Worm (Caenorhabditis elegans) whole organism, L1 larva: ENCODE measurements around the gene F08G2.5.

Experiments
- C16A3.4 ChIP-seq: fragments of 150-350 bp; optimal IDR thresholded peaks from 2 replicates; lab custom pipeline; 2014; ENCODE audit warnings: missing biosample characterization, missing genetic modification characterization
- C34B4.2 ChIP-seq: sonication (generic microtip); optimal IDR thresholded peaks from 2 replicates; lab custom pipeline; 2017; ENCODE audit warnings: mild to moderate bottlenecking, missing genetic modification characterization, missing compliant biosample characterization
- F16B12.6 ChIP-seq: fragments of 150-350 bp; optimal IDR thresholded peaks from 2 replicates; lab custom pipeline; 2014; ENCODE audit warnings: missing biosample characterization, missing genetic modification characterization
- Y116A8C.19 ChIP-seq: sonication (generic microtip); optimal IDR thresholded peaks from 2 replicates; lab custom pipeline; 2016; ENCODE audit warnings: missing compliant biosample characterization, missing genetic modification characterization, borderline replicate concordance
- aha-1 ChIP-seq: fragments of 150-350 bp; optimal IDR thresholded peaks from 2 replicates; lab custom pipeline; 2014; ENCODE audit warnings: missing biosample characterization, missing genetic modification characterization
- ama-1 ChIP-seq: fragments of 150-350 bp; optimal IDR thresholded peaks from 2 replicates; lab custom pipeline; 2014
- blmp-1 ChIP-seq: fragments of 150-350 bp; optimal IDR thresholded peaks from 2 replicates; lab custom pipeline; 2014; ENCODE audit warnings: missing biosample characterization, missing genetic modification characterization
- ceh-8 ChIP-seq: fragments of 200-800 bp; sonication (Bioruptor generic); optimal IDR thresholded peaks from 2 replicates; lab custom pipeline; 2018; ENCODE audit warnings: mild to moderate bottlenecking, missing genetic modification characterization, moderate library complexity, missing compliant biosample characterization
- ces-1 ChIP-seq: fragments of 150-350 bp; optimal IDR thresholded peaks from 2 replicates; lab custom pipeline; 2014; ENCODE audit warnings: missing biosample characterization, missing genetic modification reagents, missing genetic modification characterization
- efl-1 ChIP-seq, 4 experiments: fragments of 150-350 bp; optimal IDR thresholded peaks in 3 of 4; peaks in 1 of 4; 1 replicate in 1 of 4; 2 replicates in 3 of 4; lab custom pipeline; 2014; ENCODE audit warnings: missing biosample characterization in 2 of 4, missing genetic modification characterization in 2 of 4, missing genetic modification reagents in 2 of 4
- elt-2 ChIP-seq: sonication (generic microtip); optimal IDR thresholded peaks from 2 replicates; lab custom pipeline; 2016; ENCODE audit warnings: missing genetic modification characterization, mild to moderate bottlenecking, inconsistent platforms, missing compliant biosample characterization, missing genetic modification reagents
- elt-3 ChIP-seq, 6 experiments: fragments of 150-350 bp in 1 of 6; sonication (generic microtip); optimal IDR thresholded peaks; 2 replicates each; lab custom pipeline; 2017 to 2018; ENCODE audit warnings: missing biosample characterization in 6 of 6, missing genetic modification characterization in 6 of 6, inconsistent platforms in 1 of 6
- ets-5 ChIP-seq: fragments of 200-800 bp; sonication (Bioruptor generic); IDR thresholded peaks from 2 replicates; pipeline ENCODE4 v1.3.6; 2022; ENCODE audit warnings: missing genetic modification characterization, missing compliant biosample characterization
- fkh-8 ChIP-seq: sonication (generic microtip); optimal IDR thresholded peaks from 2 replicates; lab custom pipeline; 2016; ENCODE audit warnings: mild to moderate bottlenecking, missing genetic modification characterization, missing compliant biosample characterization
- hlh-17 ChIP-seq: fragments of 200-800 bp; sonication (Bioruptor generic); optimal IDR thresholded peaks from 2 replicates; lab custom pipeline; 2018; ENCODE audit warnings: missing genetic modification characterization, mild to moderate bottlenecking, missing compliant biosample characterization, moderate library complexity, borderline replicate concordance
- jun-1 ChIP-seq: fragments of 150-350 bp; optimal IDR thresholded peaks from 2 replicates; lab custom pipeline; 2014; ENCODE audit warnings: missing biosample characterization, missing genetic modification reagents, missing genetic modification characterization
- lin-13 ChIP-seq: fragments of 150-350 bp; optimal IDR thresholded peaks from 2 replicates; lab custom pipeline; 2014; ENCODE audit warnings: missing biosample characterization, missing genetic modification reagents, missing genetic modification characterization
- lin-15B ChIP-seq: fragments of 150-350 bp; sonication (generic microtip); optimal IDR thresholded peaks from 3 replicates; lab custom pipeline; 2014; ENCODE audit warnings: missing biosample characterization, missing genetic modification characterization
- lsy-2 ChIP-seq, 2 experiments: fragments of 150-350 bp; optimal IDR thresholded peaks; 2 replicates each; lab custom pipeline; 2014; ENCODE audit warnings: missing biosample characterization in 2 of 2, missing genetic modification characterization in 2 of 2
- mab-9 ChIP-seq: fragments of 200-800 bp; sonication (Bioruptor generic); IDR thresholded peaks from 2 replicates; pipeline ENCODE4 v1.3.6; 2022; ENCODE audit warnings: missing genetic modification reagents, missing genetic modification characterization, missing compliant biosample characterization
- mdl-1 ChIP-seq, 2 experiments: fragments of 150-350 bp; optimal IDR thresholded peaks; 2 replicates each; lab custom pipeline; 2014 to 2017; ENCODE audit warnings: missing biosample characterization in 2 of 2, missing genetic modification characterization in 2 of 2, inconsistent platforms in 1 of 2
- mep-1 ChIP-seq: fragments of 150-350 bp; optimal IDR thresholded peaks from 2 replicates; lab custom pipeline; 2014; ENCODE audit warnings: missing biosample characterization, missing genetic modification characterization
- nhr-12 ChIP-seq: sonication (generic microtip); optimal IDR thresholded peaks from 2 replicates; lab custom pipeline; 2017; ENCODE audit warnings: missing biosample characterization, missing genetic modification characterization
- nhr-237 ChIP-seq: fragments of 150-350 bp; optimal IDR thresholded peaks from 2 replicates; lab custom pipeline; 2014; ENCODE audit warnings: missing biosample characterization, missing genetic modification characterization
- nhr-84 ChIP-seq: sonication (generic microtip); optimal IDR thresholded peaks from 2 replicates; lab custom pipeline; 2017; ENCODE audit warnings: missing biosample characterization, missing genetic modification characterization
- rnt-1 ChIP-seq: sonication (generic microtip); optimal IDR thresholded peaks from 2 replicates; lab custom pipeline; 2016; ENCODE audit warnings: mild to moderate bottlenecking, missing genetic modification characterization, moderate library complexity, missing compliant biosample characterization
- skn-1 ChIP-seq: fragments of 150-350 bp; optimal IDR thresholded peaks from 2 replicates; lab custom pipeline; 2014; ENCODE audit warnings: missing biosample characterization, missing genetic modification characterization
- snu-23 ChIP-seq: sonication (generic microtip); optimal IDR thresholded peaks from 2 replicates; lab custom pipeline; 2016; ENCODE audit warnings: missing genetic modification characterization, missing compliant biosample characterization
- sox-4 ChIP-seq: sonication (generic microtip); optimal IDR thresholded peaks from 2 replicates; lab custom pipeline; 2016; ENCODE audit warnings: missing genetic modification characterization, missing compliant biosample characterization
- sptf-1 ChIP-seq: fragments of 150-350 bp; optimal IDR thresholded peaks from 2 replicates; lab custom pipeline; 2014; ENCODE audit warnings: missing biosample characterization, missing genetic modification characterization
- tbx-2 ChIP-seq: sonication (generic microtip); optimal IDR thresholded peaks from 2 replicates; lab custom pipeline; 2016; ENCODE audit warnings: missing genetic modification characterization, missing compliant biosample characterization
- vab-15 ChIP-seq: sonication (generic microtip); optimal IDR thresholded peaks from 2 replicates; lab custom pipeline; 2017; ENCODE audit warnings: missing genotype, mild to moderate bottlenecking, missing genetic modification characterization, missing compliant biosample characterization
- xbp-1 ChIP-seq: sonication (generic microtip); optimal IDR thresholded peaks from 2 replicates; lab custom pipeline; 2016; ENCODE audit warnings: missing genetic modification characterization, missing compliant biosample characterization
- zag-1 ChIP-seq: fragments of 150-350 bp; optimal IDR thresholded peaks from 2 replicates; lab custom pipeline; 2014; ENCODE audit warnings: missing biosample characterization, missing genetic modification characterization
- ztf-11 ChIP-seq, 2 experiments: sonication (generic microtip); optimal IDR thresholded peaks; 2 replicates each; lab custom pipeline; 2016 to 2017; ENCODE audit warnings: missing genetic modification characterization in 2 of 2, missing biosample characterization in 1 of 2, missing compliant biosample characterization in 1 of 2

The F08G2.5 gene

ce11 chrII:13847366-13847765, 13.9 kb upstream of the F08G2.5 start (continued):
- TF ChIP-seq lsy-2 (tag; optimal IDR thresholded peaks at IDR 0.05; lab: Kevin White, UChicago) (peak in 1 of 2 experiments; percentile 4), aha-1 (tag; lab: Kevin White, UChicago) (no peak), ztf-11 (tag; optimal IDR thresholded peaks at IDR 0.05; lab: Kevin White, UChicago) (no peak), F16B12.6 (tag; lab: Kevin White, UChicago) (no peak), sox-4 (no peak), nhr-12 (no peak), lin-15B (tag; lab: Kevin White, UChicago) (no peak), skn-1 (no peak)

- TF ChIP-seq xbp-1 (tag; lab: Kevin White, UChicago) = no peak
- no peak for TF ChIP-seq snu-23 (GFP tag; lab: Kevin White, UChicago)
- TF ChIP-seq vab-15 (tag; lab: Kevin White, UChicago) = no peak
- TF ChIP-seq mep-1 = no peak
- TF ChIP-seq nhr-84 (tag; lab: Kevin White, UChicago) = no peak
- no peak for TF ChIP-seq F16B12.6 (tag; lab: Kevin White, UChicago)
- TF ChIP-seq fkh-8 (tag; lab: Kevin White, UChicago) = no peak
- TF ChIP-seq elt-2 (tag; lab: Kevin White, UChicago) = no peak
- no peak for TF ChIP-seq lin-15B (tag; lab: Kevin White, UChicago)
- TF ChIP-seq C16A3.4 = no peak
- no peak for TF ChIP-seq efl-1 (optimal IDR thresholded peaks at IDR 0.05; lab: Kevin White, UChicago)
- TF ChIP-seq efl-1 (GFP tag; optimal IDR thresholded peaks at IDR 0.05 in 1 of 2; lab: Kevin White, UChicago) = no peak
- TF ChIP-seq sptf-1 (tag; lab: Kevin White, UChicago) = no peak
- no peak for TF ChIP-seq Y116A8C.19
- TF ChIP-seq ces-1 = no peak
These were observed 12.6 kb upstream of the F08G2.5 start for ce11 chrII:13846018-13846417.

ce11 chrII:13842340-13842739, 8.9 kb upstream of the F08G2.5 start:
- no peak for TF ChIP-seq efl-1 (optimal IDR thresholded peaks at IDR 0.05; lab: Kevin White, UChicago)
- peak in 1 of 2 experiments; percentile 39 for TF ChIP-seq efl-1 (GFP tag; optimal IDR thresholded peaks at IDR 0.05 in 1 of 2; lab: Kevin White, UChicago)
- TF ChIP-seq hlh-17 = no peak
- TF ChIP-seq nhr-84 (tag; lab: Kevin White, UChicago) = no peak
- no peak for TF ChIP-seq ceh-8 (GFP tag; lab: Kevin White, UChicago)
- TF ChIP-seq ets-5 (GFP tag; lab: Robert Waterston, UW) = no peak
- TF ChIP-seq C34B4.2 = no peak
- TF ChIP-seq sptf-1 (tag; lab: Kevin White, UChicago) = no peak
- no peak for TF ChIP-seq lin-13 (GFP tag; lab: Kevin White, UChicago)
- TF ChIP-seq blmp-1 = peak; percentile 31
- no peak for TF ChIP-seq tbx-2 (tag; lab: Kevin White, UChicago)
- TF ChIP-seq, all 84 proteins: peak for 2

- no peak for TF ChIP-seq lsy-2 (tag; optimal IDR thresholded peaks at IDR 0.05; lab: Kevin White, UChicago)
- TF ChIP-seq zag-1 (tag; lab: Kevin White, UChicago) = no peak
- no peak for TF ChIP-seq jun-1 (tag; lab: Kevin White, UChicago)
- no peak for TF ChIP-seq rnt-1 (tag; lab: Kevin White, UChicago)
- no peak for TF ChIP-seq sox-4
- TF ChIP-seq elt-3 (tag; optimal IDR thresholded peaks at IDR 0.05; lab: Kevin White, UChicago) = no peak
- no peak for TF ChIP-seq mdl-1 (tag; optimal IDR thresholded peaks at IDR 0.05; lab: Kevin White, UChicago)
- no peak for TF ChIP-seq ama-1 (lab: Kevin White, UChicago)
- no peak for TF ChIP-seq mab-9 (GFP tag; lab: Robert Waterston, UW)
- TF ChIP-seq ceh-8 (GFP tag; lab: Kevin White, UChicago) = no peak
- no peak for TF ChIP-seq nhr-237 (tag; lab: Kevin White, UChicago)
These were observed 7.8 kb upstream of the F08G2.5 start, which contains the start of gene F08G2.7 for ce11 chrII:13841106-13841854. Gene F08G2.7 (minus strand): TSS chrII:13841156.
